Fruit fly (Drosophila melanogaster) whole organism, pupa: ENCODE data around the gene CG3982.

Experiments
- CG10348 ChIP-seq: fragments of 200-800 bp; sonication (Bioruptor generic); IDR thresholded peaks from 2 replicates; pipeline ENCODE4 v1.3.6; 2022; ENCODE audit warnings: missing biosample characterization, missing genetic modification characterization
- CG13204 ChIP-seq: fragments of 200-800 bp; sonication (Bioruptor generic); optimal IDR thresholded peaks from 2 replicates; lab custom pipeline; 2018; ENCODE audit warnings: missing biosample characterization, mild to moderate bottlenecking, missing genetic modification characterization, moderate library complexity
- CG14655 ChIP-seq: fragments of 200-800 bp; sonication (Bioruptor generic); optimal IDR thresholded peaks from 3 replicates; lab custom pipeline; 2017; ENCODE audit warnings: mild to moderate bottlenecking, missing biosample characterization, missing genetic modification reagents, missing genetic modification characterization
- CG15710 ChIP-seq: fragments of 200-800 bp; sonication (Bioruptor generic); optimal IDR thresholded peaks from 2 replicates; lab custom pipeline; 2018; ENCODE audit warnings: missing biosample characterization, mild to moderate bottlenecking, missing genetic modification characterization, moderate library complexity
- CG17806 ChIP-seq: fragments of 200-800 bp; sonication (Bioruptor generic); optimal IDR thresholded peaks from 2 replicates; lab custom pipeline; 2018; ENCODE audit warnings: missing biosample characterization, mild to moderate bottlenecking, missing genetic modification characterization, moderate library complexity
- CG34367 ChIP-seq: fragments of 200-800 bp; sonication (Bioruptor generic); optimal IDR thresholded peaks from 2 replicates; lab custom pipeline; 2018; ENCODE audit warnings: missing biosample characterization, mild to moderate bottlenecking, missing genetic modification characterization
- CG9948 ChIP-seq: fragments of 200-800 bp; sonication (Bioruptor generic); optimal IDR thresholded peaks from 2 replicates; lab custom pipeline; 2018; ENCODE audit warnings: missing biosample characterization, mild to moderate bottlenecking, missing genetic modification characterization, moderate library complexity
- D1 ChIP-seq: fragments of 200-800 bp; sonication (Bioruptor generic); optimal IDR thresholded peaks from 2 replicates; lab custom pipeline; 2018; ENCODE audit warnings: missing biosample characterization, mild to moderate bottlenecking, missing genetic modification characterization, moderate library complexity
- EcR ChIP-seq: fragments of 200-800 bp; sonication (Bioruptor generic); optimal IDR thresholded peaks from 3 replicates; lab custom pipeline; 2019; ENCODE audit warnings: missing biosample characterization, missing genetic modification characterization, mild to moderate bottlenecking, moderate library complexity, missing genetic modification reagents
- Ets98B ChIP-seq: fragments of 200-800 bp; sonication (Bioruptor generic); IDR thresholded peaks from 2 replicates; pipeline ENCODE4 v1.3.6; 2022; ENCODE audit warnings: missing biosample characterization, missing genetic modification characterization
- Pif1B ChIP-seq: fragments of 200-800 bp; sonication (Bioruptor generic); optimal IDR thresholded peaks from 3 replicates; lab custom pipeline; 2016; ENCODE audit warnings: missing biosample characterization, missing genetic modification characterization
- Snoo ChIP-seq: fragments of 200-800 bp; sonication (Bioruptor generic); optimal IDR thresholded peaks from 3 replicates; lab custom pipeline; 2017; ENCODE audit warnings: missing biosample characterization, mild to moderate bottlenecking, missing genetic modification characterization, inconsistent platforms
- fd96Ca ChIP-seq: fragments of 200-800 bp; sonication (Bioruptor generic); IDR thresholded peaks from 3 replicates; pipeline ENCODE4 v1.3.6; 2022; ENCODE audit warnings: missing biosample characterization, missing genetic modification characterization
- gl ChIP-seq: fragments of 200-800 bp; sonication (Bioruptor generic); optimal IDR thresholded peaks from 2 replicates; lab custom pipeline; 2018; ENCODE audit warnings: missing biosample characterization, mild to moderate bottlenecking, missing genetic modification characterization

DNA sequence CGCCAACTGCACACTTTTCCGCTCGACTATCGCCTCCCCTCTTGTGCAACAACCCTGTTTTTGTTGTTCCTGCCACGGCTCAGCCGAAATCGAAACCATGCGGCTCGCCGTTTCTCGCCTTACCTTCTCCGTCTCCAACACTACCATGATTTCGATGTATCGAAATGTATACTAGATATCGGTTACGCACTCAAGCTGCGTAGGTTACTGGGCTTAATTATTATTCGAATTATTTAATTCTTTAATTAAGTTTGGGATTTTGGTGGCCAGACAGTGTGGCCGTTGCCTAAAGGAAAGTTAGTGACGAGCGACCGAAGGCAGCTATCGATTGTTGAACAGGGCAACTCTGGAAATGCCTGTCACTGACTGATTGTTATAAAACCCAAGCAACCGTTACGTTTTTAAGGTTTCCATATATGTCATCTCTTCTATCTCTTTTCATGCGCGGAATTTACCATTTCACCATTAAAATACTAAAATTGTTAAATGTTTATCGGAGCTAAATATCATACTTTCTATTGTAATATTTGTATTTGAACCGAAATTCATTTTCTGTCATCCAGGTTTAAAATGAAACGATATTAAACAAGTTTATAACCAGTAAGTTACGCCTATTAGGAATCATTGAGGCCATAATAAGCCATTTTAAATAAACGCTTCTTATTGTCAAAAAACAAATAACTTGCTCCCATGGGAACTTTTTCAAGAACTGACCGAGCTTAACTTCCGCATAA is 14.9 kb downstream of the CG3982 start, which contains the start of gene eIF4E1:
- TF ChIP-seq fd96Ca (no peak), CG17806 (tag; lab: Kevin White, UChicago) (no peak), EcR (no peak), CG15710 (tag; lab: Kevin White, UChicago) (no peak), CG10348 (GFP tag; lab: Robert Waterston, UW) (no peak), Snoo (no peak), D1 (tag; lab: Kevin White, UChicago) (no peak), CG9948 (tag; lab: Kevin White, UChicago) (no peak), CG14655 (no peak), CG34367 (tag; lab: Kevin White, UChicago) (no peak), Ets98B (GFP tag; lab: Robert Waterston, UW) (no peak), gl (tag; lab: Kevin White, UChicago) (no peak), CG13204 (GFP tag; lab: Kevin White, UChicago) (no peak), Pif1B (GFP tag; lab: Kevin White, UChicago) (no peak)
